Fruit fly (Drosophila melanogaster): ENCODE measurements around the gene Hsp67Bc.

Hsp67Bc gene

dm6 chr3L:9377198-9378035 lies 5.1 kb upstream of the Hsp67Bc start, which contains the start of gene Hsp26 (continued):
- TF ChIP-seq CG17829 (tag; optimal IDR thresholded peaks at IDR 0.05) (peak; percentile 89), gce (GFP tag; IDR thresholded peaks at IDR 0.05) (peak; percentile 83; the same call in 2 of the 3 replicates), CG13624 (GFP tag; optimal IDR thresholded peaks at IDR 0.05) (peak; percentile 87), CG30431 (GFP tag; optimal IDR thresholded peaks at IDR 0.05) (peak; percentile 18), CG14710 (tag; optimal IDR thresholded peaks at IDR 0.05) (peak; percentile 69), CG14667 (GFP tag; IDR thresholded peaks at IDR 0.05) (peak; percentile 71), CG7556 (GFP tag; optimal IDR thresholded peaks at IDR 0.05) (peak; percentile 89), sima (GFP tag; optimal IDR thresholded peaks at IDR 0.05) (peak; percentile 38), CG1832 (GFP tag; optimal IDR thresholded peaks at IDR 0.05) (no peak), CG5953 (GFP tag; IDR thresholded peaks at IDR 0.05) (peak; percentile 81; the same call in 1 of the 2 replicates), CG6765 (GFP tag; optimal IDR thresholded peaks at IDR 0.05) (peak; percentile 74), scrt (GFP tag; optimal IDR thresholded peaks at IDR 0.05) (peak; percentile 80), ranshi (GFP tag; IDR thresholded peaks at IDR 0.05) (peak; percentile 80), CG2712 (tag; optimal IDR thresholded peaks at IDR 0.05) (peak; percentile 89), C15 (GFP tag; IDR thresholded peaks at IDR 0.05) (peak; percentile 54; the same call in 1 of the 3 replicates), CG2129 (GFP tag; IDR thresholded peaks at IDR 0.05; ENCODE audit: partially characterized antibody) (no peak), CG10321 (GFP tag; IDR thresholded peaks at IDR 0.05) (peak; percentile 24; the same call in 1 of the 2 replicates), CG10654 (GFP tag; optimal IDR thresholded peaks at IDR 0.05) (peak; percentile 56), CG17612 (GFP tag; IDR thresholded peaks at IDR 0.05) (peak; percentile 56; the same call in 1 of the 2 replicates), corto (GFP tag; optimal IDR thresholded peaks at IDR 0.05) (peak; percentile 79), Nf-YA (GFP tag; IDR thresholded peaks at IDR 0.05) (peak; percentile 40; the same call in 1 of the 2 replicates), CoRest (tag; optimal IDR thresholded peaks at IDR 0.05) (peak; percentile 81), CG10274 (GFP tag; optimal IDR thresholded peaks at IDR 0.05) (peak; percentile 3), Bteb2 (GFP tag; optimal IDR thresholded peaks at IDR 0.05) (peak; percentile 83), cato (GFP tag; optimal IDR thresholded peaks at IDR 0.05; ENCODE audit: borderline replicate concordance) (peak; percentile 75), Ada2b (GFP tag; IDR thresholded peaks at IDR 0.05) (peak; percentile 84), CG6791 (GFP tag; IDR thresholded peaks at IDR 0.05; ENCODE audit: partially characterized antibody) (no peak), TFAM (GFP tag; optimal IDR thresholded peaks at IDR 0.05) (no peak), CG8388 (GFP tag; optimal IDR thresholded peaks at IDR 0.05) (peak; percentile 87), CG31224 (GFP tag; IDR thresholded peaks at IDR 0.05) (peak; percentile 68), Oli (tag; optimal IDR thresholded peaks at IDR 0.05) (peak; percentile 86), D19B (GFP tag; optimal IDR thresholded peaks at IDR 0.05) (peak; percentile 54), wor (GFP tag; IDR thresholded peaks at IDR 0.05) (peak; percentile 52; the same call in 1 of the 2 replicates), Xrp1 (GFP tag; IDR thresholded peaks at IDR 0.05) (peak; percentile 91), chn (GFP tag; optimal IDR thresholded peaks at IDR 0.05) (peak; percentile 79), stc (GFP tag; IDR thresholded peaks at IDR 0.05) (peak; percentile 92), CG2116 (GFP tag; optimal IDR thresholded peaks at IDR 0.05) (peak; percentile 54), dimm (GFP tag; IDR thresholded peaks at IDR 0.05) (peak; percentile 58; the same call in 1 of the 2 replicates), CG12155 (GFP tag; optimal IDR thresholded peaks at IDR 0.05) (peak; percentile 83), prd (optimal IDR thresholded peaks at IDR 0.05) (no peak), prd (GFP tag; IDR thresholded peaks at IDR 0.05) (peak; percentile 79), CG7357 (GFP tag; IDR thresholded peaks at IDR 0.05) (peak; percentile 61), maf-S (GFP tag; optimal IDR thresholded peaks at IDR 0.05) (peak; percentile 77), CG17328 (GFP tag; IDR thresholded peaks at IDR 0.05) (peak; percentile 91), org-1 (GFP tag; optimal IDR thresholded peaks at IDR 0.05) (peak; percentile 70), sna (GFP tag; IDR thresholded peaks at IDR 0.05; ENCODE audit: partially characterized antibody) (no peak), CG34376 (GFP tag; optimal IDR thresholded peaks at IDR 0.05) (peak; percentile 83), HLH3B (GFP tag; IDR thresholded peaks at IDR 0.05) (peak; percentile 89), CG15011 (GFP tag; optimal IDR thresholded peaks at IDR 0.05) (peak; percentile 11)

Measured in whole organism, embryonic.